Fruit fly (Drosophila melanogaster) Kc167 (cell line): ENCODE data around the gene Sf3a1.

Source experiments
- h ChIP-seq: fragments of >200 bp; optimal IDR thresholded peaks from 3 replicates; lab custom pipeline; 2018; ENCODE audit warnings: missing external identifiers
- insv ChIP-seq: fragments of >200 bp; optimal IDR thresholded peaks from 3 replicates; lab custom pipeline; 2018; ENCODE audit warnings: missing external identifiers
- psq ChIP-seq: fragments of >200 bp; optimal IDR thresholded peaks from 2 replicates; lab custom pipeline; 2017; ENCODE audit warnings: missing external identifiers
- ttk ChIP-seq: sonication (Bioruptor generic); optimal IDR thresholded peaks from 2 replicates; lab custom pipeline; 2017; ENCODE audit warnings: missing external identifiers

- no peak for TF ChIP-seq psq
- TF ChIP-seq insv: no peak
- TF ChIP-seq ttk: no peak
- TF ChIP-seq h (lab: Kevin White, UChicago): no peak
Observed at dm6 chr3R:16972575-16972974, 29.6 kb downstream of the Sf3a1 start.
